Worm (Caenorhabditis elegans): ENCODE measurements around the gene C16A11.10.

C16A11.10 gene

ce11 chrII:4186364-4186763, 44.8 kb upstream of the C16A11.10 start, which contains the start of gene cpna-1:
Gene cpna-1 (plus strand): TSS chrII:4186664.
- TF ChIP-seq lin-35 (GFP tag; optimal IDR thresholded peaks at IDR 0.05), result no peak
- TF ChIP-seq fkh-4 (tag; optimal IDR thresholded peaks at IDR 0.05; ENCODE audit: borderline replicate concordance), result no peak
- no peak for TF ChIP-seq lir-3 (tag; optimal IDR thresholded peaks at IDR 0.05; ENCODE audit: poor library complexity)
- TF ChIP-seq mab-9 (GFP tag; IDR thresholded peaks at IDR 0.05), result no peak
- no peak for TF ChIP-seq dpl-1 (GFP tag; optimal IDR thresholded peaks at IDR 0.05)
- no peak for TF ChIP-seq mdl-1 (tag; optimal IDR thresholded peaks at IDR 0.05)
- no peak for TF ChIP-seq nhr-77 (tag; optimal IDR thresholded peaks at IDR 0.05)
- TF ChIP-seq hlh-17 (GFP tag; optimal IDR thresholded peaks at IDR 0.05; ENCODE audit: borderline replicate concordance), result no peak
- no peak for TF ChIP-seq unc-86 (tag; optimal IDR thresholded peaks at IDR 0.05)
- TF ChIP-seq blmp-1 (tag; optimal IDR thresholded peaks at IDR 0.05), result no peak
- TF ChIP-seq mep-1 (tag; optimal IDR thresholded peaks at IDR 0.05), result no peak
- TF ChIP-seq unc-30 (tag; optimal IDR thresholded peaks at IDR 0.05), result no peak
- TF ChIP-seq pax-3 (tag; optimal IDR thresholded peaks at IDR 0.05), result no peak
- no peak for TF ChIP-seq pag-3 (tag; optimal IDR thresholded peaks at IDR 0.05; ENCODE audit: borderline replicate concordance, insufficient read depth)
- no peak for TF ChIP-seq lin-39 (tag; optimal IDR thresholded peaks at IDR 0.05)

ce11 chrII:4194127-4194526, 37.1 kb upstream of the C16A11.10 start, which contains the start of gene mth-2:
Gene mth-2 (minus strand): TSS chrII:4194314.
- TF ChIP-seq lin-35 (GFP tag; optimal IDR thresholded peaks at IDR 0.05) (peak in 1 of 2 experiments; percentile 42), elt-3 (tag; optimal IDR thresholded peaks at IDR 0.05) (peak in 1 of 6 experiments; percentile 46), tlp-1 (tag; optimal IDR thresholded peaks at IDR 0.05) (no peak), ceh-8 (GFP tag; optimal IDR thresholded peaks at IDR 0.05) (no peak), mdl-1 (tag; optimal IDR thresholded peaks at IDR 0.05) (no peak), snpc-4 (tag; optimal IDR thresholded peaks at IDR 0.05) (no peak), nhr-84 (tag; optimal IDR thresholded peaks at IDR 0.05) (no peak), lin-13 (GFP tag; optimal IDR thresholded peaks at IDR 0.05) (no peak), nhr-71 (tag; optimal IDR thresholded peaks at IDR 0.05) (no peak), snu-23 (GFP tag; optimal IDR thresholded peaks at IDR 0.05) (no peak), pax-3 (tag; optimal IDR thresholded peaks at IDR 0.05) (no peak), unc-62 (GFP tag; optimal IDR thresholded peaks at IDR 0.05) (no peak), lin-14 (GFP tag; optimal IDR thresholded peaks at IDR 0.05) (peak; percentile 10), aly-2 (tag; optimal IDR thresholded peaks at IDR 0.05) (no peak), pag-3 (tag; optimal IDR thresholded peaks at IDR 0.05; ENCODE audit: borderline replicate concordance, insufficient read depth) (no peak), pqm-1 (tag; optimal IDR thresholded peaks at IDR 0.05) (peak; percentile 22), elt-2 (tag; optimal IDR thresholded peaks at IDR 0.05) (peak; percentile 93)

- peak; percentile 95 for TF ChIP-seq nhr-85 (tag)
Observed at ce11 chrII:4202633-4203032, 28.6 kb upstream of the C16A11.10 start.

ce11 chrII:4203729-4204184, 27.4 kb upstream of the C16A11.10 start, which contains the start of gene mth-1:
Gene mth-1 (minus strand): TSS chrII:4203779.
- TF ChIP-seq unc-130 (tag; optimal IDR thresholded peaks at IDR 0.05) (no peak), efl-3 (GFP tag; optimal IDR thresholded peaks at IDR 0.05) (no peak), snpc-4 (tag; optimal IDR thresholded peaks at IDR 0.05) (no peak), blmp-1 (tag; optimal IDR thresholded peaks at IDR 0.05) (no peak), aha-1 (tag; optimal IDR thresholded peaks at IDR 0.05) (no peak), nhr-76 (tag; optimal IDR thresholded peaks at IDR 0.05) (no peak), nhr-77 (tag; optimal IDR thresholded peaks at IDR 0.05) (no peak), efl-1 (optimal IDR thresholded peaks at IDR 0.05) (no peak), efl-1 (GFP tag; optimal IDR thresholded peaks at IDR 0.05 in 1 of 2) (peak in 1 of 2 experiments; percentile 40), elt-2 (tag; optimal IDR thresholded peaks at IDR 0.05) (peak; percentile 97)

Measured in whole organism, L1 larva.